Worm (Caenorhabditis elegans) whole organism, L4 larva: ENCODE measurements around the gene C49H3.4.

Experiments
- D1046.2 ChIP-seq: fragments of 200-800 bp; sonication (Bioruptor generic); IDR thresholded peaks from 2 replicates; pipeline ENCODE4 v1.3.6; 2022; ENCODE audit warnings: missing genetic modification characterization, missing compliant biosample characterization
- ceh-28 ChIP-seq: fragments of 150-350 bp; optimal IDR thresholded peaks from 2 replicates; lab custom pipeline; 2014; ENCODE audit warnings: missing biosample characterization, missing genetic modification reagents, missing genetic modification characterization
- ceh-82 ChIP-seq: sonication (generic microtip); optimal IDR thresholded peaks from 2 replicates; lab custom pipeline; 2017; ENCODE audit warnings: missing biosample characterization, missing genetic modification characterization
- lin-13 ChIP-seq: fragments of 150-350 bp; optimal IDR thresholded peaks from 2 replicates; lab custom pipeline; 2014; ENCODE audit warnings: missing biosample characterization, missing genetic modification reagents, missing genetic modification characterization
- nhr-6 ChIP-seq: fragments of 150-350 bp; optimal IDR thresholded peaks from 2 replicates; lab custom pipeline; 2014; ENCODE audit warnings: missing biosample characterization, missing genetic modification characterization
- skn-1 ChIP-seq: fragments of 150-350 bp; optimal IDR thresholded peaks from 2 replicates; lab custom pipeline; 2014; ENCODE audit warnings: missing biosample characterization, missing genetic modification characterization
- unc-62 ChIP-seq, 3 experiments: fragments of 150-350 bp in 1 of 3; sonication (generic microtip); optimal IDR thresholded peaks in 2 of 3; peaks in 1 of 3; 1 replicate in 1 of 3; 2 replicates in 2 of 3; lab custom pipeline; 2014 to 2017; ENCODE audit warnings: missing biosample characterization in 3 of 3, missing genetic modification characterization in 3 of 3, missing genetic modification reagents in 3 of 3, missing genotype in 1 of 3

- TF ChIP-seq ceh-82 (tag; lab: Kevin White, UChicago): no peak
- TF ChIP-seq nhr-6 (tag; lab: Kevin White, UChicago): no peak
- no peak for TF ChIP-seq skn-1 (tag; lab: Kevin White, UChicago)
- TF ChIP-seq lin-13: no peak
- no peak for TF ChIP-seq D1046.2 (GFP tag; lab: Robert Waterston, UW)
- TF ChIP-seq unc-62 (GFP tag; optimal IDR thresholded peaks at IDR 0.05 in 1 of 2; lab: Kevin White, UChicago): no peak
- TF ChIP-seq unc-62 (tag; optimal IDR thresholded peaks at IDR 0.05; lab: Kevin White, UChicago): no peak
- TF ChIP-seq ceh-28 (tag; lab: Kevin White, UChicago): no peak
Measured at ce11 chrIV:7897443-7897842, 17.6 kb upstream of the C49H3.4 start, which contains the start of gene ilys-4.
